Worm (Caenorhabditis elegans) whole organism, mixed stage, embryonic: ENCODE data around the gene bkip-1.

Experiments used
- bed-3 ChIP-seq: fragments of 200-800 bp; sonication (Bioruptor generic); optimal IDR thresholded peaks from 3 replicates; lab custom pipeline; 2018; ENCODE audit warnings: mild to moderate bottlenecking, missing genetic modification characterization, moderate library complexity, missing compliant biosample characterization
- elt-1 ChIP-seq: sonication (generic microtip); optimal IDR thresholded peaks from 2 replicates; lab custom pipeline; 2017; ENCODE audit warnings: missing genetic modification characterization, mild to moderate bottlenecking, missing compliant biosample characterization, antibody characterized with exemption, moderate library complexity, borderline replicate concordance; ENCODE audit not compliant: insufficient read depth
- ham-2 ChIP-seq: fragments of 200-800 bp; sonication (Bioruptor generic); optimal IDR thresholded peaks from 2 replicates; lab custom pipeline; 2018; ENCODE audit warnings: mild to moderate bottlenecking, missing genetic modification characterization, missing compliant biosample characterization
- sem-2 ChIP-seq: fragments of 200-800 bp; sonication (Bioruptor generic); optimal IDR thresholded peaks from 2 replicates; lab custom pipeline; 2018; ENCODE audit warnings: mild to moderate bottlenecking, missing genetic modification characterization, missing compliant biosample characterization
- tbx-8 ChIP-seq: fragments of 200-800 bp; sonication (Bioruptor generic); optimal IDR thresholded peaks from 2 replicates; lab custom pipeline; 2018; ENCODE audit warnings: mild to moderate bottlenecking, missing genetic modification characterization, moderate library complexity, missing compliant biosample characterization
- unc-62 ChIP-seq: fragments of 150-350 bp; optimal IDR thresholded peaks from 2 replicates; lab custom pipeline; 2014; ENCODE audit warnings: missing biosample characterization, missing genetic modification reagents, missing genetic modification characterization

DNA sequence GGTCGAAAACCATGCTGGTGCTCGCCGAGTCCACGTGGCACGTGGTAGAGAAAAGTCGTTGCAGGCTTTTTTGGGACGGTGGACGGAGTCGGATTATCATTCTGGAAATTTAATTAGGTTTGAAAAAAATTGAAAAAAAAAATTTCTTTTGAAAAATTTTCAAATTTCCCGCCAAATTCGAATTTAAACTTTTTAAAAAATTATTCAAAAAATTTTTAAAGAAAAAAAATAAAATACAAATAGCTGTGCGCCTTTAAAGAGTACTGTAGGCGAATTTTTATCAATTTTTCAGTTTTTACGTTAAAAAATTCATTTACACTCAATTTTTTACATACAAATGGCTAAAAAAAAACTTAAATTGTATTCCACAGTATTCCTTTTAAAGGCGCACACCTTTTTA is 25.8 kb downstream of the bkip-1 start, which contains the start of gene K09E4.3:
- no peak for TF ChIP-seq unc-62 (GFP tag; lab: Kevin White, UChicago)
- TF ChIP-seq elt-1 (tag; lab: Kevin White, UChicago), result no peak
- TF ChIP-seq bed-3, result no peak
- no peak for TF ChIP-seq tbx-8 (GFP tag; lab: Kevin White, UChicago)
- no peak for TF ChIP-seq ham-2 (GFP tag; lab: Kevin White, UChicago)
- TF ChIP-seq sem-2 (GFP tag; lab: Kevin White, UChicago), result no peak
